Fruit fly (Drosophila melanogaster) whole organism, embryonic: ENCODE data around the gene Prp39.

Experiments
- Adf1 ChIP-seq: fragments of 200-800 bp; sonication (Bioruptor generic); IDR thresholded peaks from 2 replicates; pipeline ENCODE4 v1.3.6; 2022; ENCODE audit warnings: missing biosample characterization, missing genetic modification characterization
- Awh ChIP-seq: fragments of 200-800 bp; sonication (Bioruptor generic); IDR thresholded peaks from 2 replicates; pipeline ENCODE4, ENCODE4 v1.3.6; 2022; ENCODE audit warnings: missing biosample characterization, missing genetic modification characterization
- Blimp-1 ChIP-seq: fragments of 200-800 bp; sonication (Bioruptor generic); optimal IDR thresholded peaks from 3 replicates; lab custom pipeline; 2018; ENCODE audit warnings: missing biosample characterization, missing genetic modification characterization, mild to moderate bottlenecking, moderate library complexity, missing genetic modification reagents
- CG10267 ChIP-seq: fragments of 200-800 bp; sonication (Bioruptor generic); optimal IDR thresholded peaks from 2 replicates; lab custom pipeline; 2018; ENCODE audit warnings: missing biosample characterization, mild to moderate bottlenecking, missing genetic modification characterization, moderate library complexity
- CG10979 ChIP-seq: fragments of 200-800 bp; sonication (Bioruptor generic); optimal IDR thresholded peaks from 2 replicates; lab custom pipeline; 2018; ENCODE audit warnings: missing biosample characterization, mild to moderate bottlenecking, missing genetic modification characterization, moderate library complexity
- CG1529 ChIP-seq: fragments of 200-800 bp; sonication (Bioruptor generic); optimal IDR thresholded peaks from 3 replicates; lab custom pipeline; 2018; ENCODE audit warnings: missing biosample characterization, missing genetic modification characterization
- CG1603 ChIP-seq: fragments of 200-800 bp; sonication (Bioruptor generic); optimal IDR thresholded peaks from 2 replicates; lab custom pipeline; 2019; ENCODE audit warnings: missing biosample characterization, mild to moderate bottlenecking, missing genetic modification characterization, moderate library complexity
- CG16779 ChIP-seq: fragments of 200-800 bp; sonication (Bioruptor generic); IDR thresholded peaks from 2 replicates; pipeline ENCODE4 v1.3.6; 2022; ENCODE audit warnings: missing biosample characterization, missing genetic modification characterization
- CG17328 ChIP-seq: fragments of 200-800 bp; sonication (Bioruptor generic); IDR thresholded peaks from 2 replicates; pipeline ENCODE4 v1.3.6; 2022; ENCODE audit warnings: missing biosample characterization, missing genetic modification characterization
- CG17361 ChIP-seq: fragments of 200-800 bp; sonication (Bioruptor generic); IDR thresholded peaks from 3 replicates; pipeline ENCODE4 v1.3.6; 2022; ENCODE audit warnings: missing biosample characterization, missing genetic modification characterization
- CG18262 ChIP-seq: fragments of 200-800 bp; optimal IDR thresholded peaks from 3 replicates; lab custom pipeline; 2019; ENCODE audit warnings: missing biosample characterization, mild to moderate bottlenecking, missing genetic modification characterization, moderate library complexity
- CG18599 ChIP-seq: fragments of 200-800 bp; sonication (Bioruptor generic); optimal IDR thresholded peaks from 3 replicates; lab custom pipeline; 2017; ENCODE audit warnings: missing biosample characterization, missing genetic modification characterization, mild to moderate bottlenecking, moderate library complexity, missing genetic modification reagents
- CG2712 ChIP-seq: fragments of 200-800 bp; optimal IDR thresholded peaks from 3 replicates; lab custom pipeline; 2019; ENCODE audit warnings: missing biosample characterization, mild to moderate bottlenecking, missing genetic modification characterization, moderate library complexity
- CG30403 ChIP-seq: fragments of 200-800 bp; sonication (Bioruptor generic); optimal IDR thresholded peaks from 3 replicates; lab custom pipeline; 2016; ENCODE audit warnings: missing biosample characterization, missing genetic modification characterization
- CG31441 ChIP-seq: fragments of 200-800 bp; sonication (Bioruptor generic); IDR thresholded peaks from 2 replicates; pipeline ENCODE4 v1.3.6; 2022; ENCODE audit warnings: missing biosample characterization, missing genetic modification characterization
- CG3163 ChIP-seq: fragments of 200-800 bp; sonication (Bioruptor generic); optimal IDR thresholded peaks from 3 replicates; lab custom pipeline; 2016; ENCODE audit warnings: missing biosample characterization, missing genetic modification characterization
- CG4424 ChIP-seq: fragments of 200-800 bp; sonication (Bioruptor generic); optimal IDR thresholded peaks from 3 replicates; lab custom pipeline; 2016; ENCODE audit warnings: missing biosample characterization, missing genetic modification characterization
- CG7556 ChIP-seq: fragments of 200-800 bp; sonication (Bioruptor generic); optimal IDR thresholded peaks from 2 replicates; lab custom pipeline; 2017; ENCODE audit warnings: missing biosample characterization, mild to moderate bottlenecking, missing genetic modification characterization
- CG8944 ChIP-seq: fragments of 200-800 bp; sonication (Bioruptor generic); optimal IDR thresholded peaks from 3 replicates; lab custom pipeline; 2016; ENCODE audit warnings: missing biosample characterization, missing genetic modification characterization
- CTCF ChIP-seq: fragments of 200-800 bp; sonication (Bioruptor generic); optimal IDR thresholded peaks from 2 replicates; lab custom pipeline; 2017; ENCODE audit warnings: missing biosample characterization, mild to moderate bottlenecking, missing genetic modification characterization, moderate library complexity
- CoRest ChIP-seq: fragments of 200-800 bp; sonication (Bioruptor generic); optimal IDR thresholded peaks from 3 replicates; lab custom pipeline; 2018; ENCODE audit warnings: missing biosample characterization, mild to moderate bottlenecking, missing genetic modification characterization, moderate library complexity
- D ChIP-seq, 2 experiments: fragments of 200-800 bp in 1 of 2; fragments of >200 bp in 1 of 2; sonication (Bioruptor generic) in 1 of 2; optimal IDR thresholded peaks; 2 replicates in 1 of 2; 3 replicates in 1 of 2; lab custom pipeline; 2017; ENCODE audit warnings: mild to moderate bottlenecking in 1 of 2, missing biosample characterization in 1 of 2, missing genetic modification characterization in 1 of 2, missing genetic modification reagents in 1 of 2
- Doc3 ChIP-seq: fragments of 200-800 bp; sonication (Bioruptor generic); IDR thresholded peaks from 3 replicates; pipeline ENCODE4 v1.3.6; 2022; ENCODE audit warnings: missing biosample characterization, missing genetic modification characterization; ENCODE audit not compliant: partially characterized antibody
- Kr ChIP-seq: fragments of 200-800 bp; sonication (Bioruptor generic); optimal IDR thresholded peaks from 2 replicates; lab custom pipeline; 2017; ENCODE audit warnings: missing biosample characterization, mild to moderate bottlenecking, missing genetic modification characterization
- Mrtf ChIP-seq: fragments of 200-800 bp; sonication (Bioruptor generic); IDR thresholded peaks from 3 replicates; pipeline ENCODE4 v1.3.6; 2022; ENCODE audit warnings: missing biosample characterization, missing genetic modification characterization
- Oli ChIP-seq: fragments of 200-800 bp; sonication (Bioruptor generic); optimal IDR thresholded peaks from 2 replicates; lab custom pipeline; 2018; ENCODE audit warnings: missing biosample characterization, mild to moderate bottlenecking, missing genetic modification characterization, moderate library complexity
- Six4 ChIP-seq: fragments of 200-800 bp; sonication (Bioruptor generic); optimal IDR thresholded peaks from 2 replicates; lab custom pipeline; 2016; ENCODE audit warnings: missing biosample characterization, missing genetic modification characterization
- Sox100B ChIP-seq: fragments of 200-800 bp; sonication (Bioruptor generic); optimal IDR thresholded peaks from 3 replicates; lab custom pipeline; 2018; ENCODE audit warnings: missing biosample characterization, mild to moderate bottlenecking, missing genetic modification characterization
- Vsx1 ChIP-seq: fragments of 200-800 bp; sonication (Bioruptor generic); optimal IDR thresholded peaks from 2 replicates; lab custom pipeline; 2017; ENCODE audit warnings: missing biosample characterization, mild to moderate bottlenecking, missing genetic modification characterization, missing genetic modification reagents
- Xrp1 ChIP-seq: fragments of 200-800 bp; sonication (Bioruptor generic); IDR thresholded peaks from 2 replicates; pipeline ENCODE4 v1.3.6; 2022; ENCODE audit warnings: missing biosample characterization, missing genetic modification characterization
- al ChIP-seq: fragments of 200-800 bp; sonication (Bioruptor generic); IDR thresholded peaks from 2 replicates; pipeline ENCODE4 v1.3.6; 2022; ENCODE audit warnings: missing biosample characterization, missing genetic modification characterization
- ase ChIP-seq: fragments of 200-800 bp; sonication (Bioruptor generic); IDR thresholded peaks from 3 replicates; pipeline ENCODE4 v1.3.6; 2022; ENCODE audit warnings: missing biosample characterization, missing genetic modification characterization
- bowl ChIP-seq: fragments of 200-800 bp; sonication (Bioruptor generic); IDR thresholded peaks from 2 replicates; pipeline ENCODE4 v1.3.6; 2022; ENCODE audit warnings: missing biosample characterization, missing genetic modification characterization
- chinmo ChIP-seq: fragments of 200-800 bp; sonication (Bioruptor generic); IDR thresholded peaks from 4 replicates; pipeline ENCODE4 v1.3.6; 2022; ENCODE audit warnings: missing biosample characterization, missing genetic modification characterization; ENCODE audit not compliant: partially characterized antibody
- crc ChIP-seq: fragments of 200-800 bp; sonication (Bioruptor generic); optimal IDR thresholded peaks from 2 replicates; lab custom pipeline; 2016; ENCODE audit warnings: missing biosample characterization, missing genetic modification characterization
- crol ChIP-seq: fragments of 200-800 bp; sonication (Bioruptor generic); IDR thresholded peaks from 2 replicates; pipeline ENCODE4 v1.3.6; 2022; ENCODE audit warnings: missing biosample characterization, missing genetic modification characterization
- dm ChIP-seq: fragments of 200-800 bp; sonication (Bioruptor generic); optimal IDR thresholded peaks from 3 replicates; lab custom pipeline; 2016; ENCODE audit warnings: missing biosample characterization, missing genetic modification characterization
- dmrt11E ChIP-seq: fragments of 200-800 bp; sonication (Bioruptor generic); optimal IDR thresholded peaks from 3 replicates; lab custom pipeline; 2018; ENCODE audit warnings: missing biosample characterization, mild to moderate bottlenecking, missing genetic modification characterization, moderate library complexity
- dmrt99B ChIP-seq: fragments of 200-800 bp; sonication (Bioruptor generic); optimal IDR thresholded peaks from 2 replicates; lab custom pipeline; 2018; ENCODE audit warnings: missing biosample characterization, mild to moderate bottlenecking, missing genetic modification characterization, moderate library complexity
- lola ChIP-seq, 3 experiments: fragments of >200 bp in 2 of 3; fragments of 200-800 bp in 1 of 3; sonication (Bioruptor generic) in 1 of 3; optimal IDR thresholded peaks; 2 replicates each; lab custom pipeline; 2017 to 2019; ENCODE audit warnings: missing biosample characterization in 3 of 3, missing genetic modification characterization in 3 of 3, mild to moderate bottlenecking in 1 of 3, moderate library complexity in 1 of 3
- nmo ChIP-seq: fragments of 200-800 bp; sonication (Bioruptor generic); optimal IDR thresholded peaks from 2 replicates; lab custom pipeline; 2018; ENCODE audit warnings: missing biosample characterization, mild to moderate bottlenecking, missing genetic modification characterization, moderate library complexity
- org-1 ChIP-seq: fragments of 200-800 bp; sonication (Bioruptor generic); optimal IDR thresholded peaks from 2 replicates; lab custom pipeline; 2017; ENCODE audit warnings: missing biosample characterization, missing genetic modification characterization
- ro ChIP-seq: fragments of 200-800 bp; sonication (Bioruptor generic); IDR thresholded peaks from 2 replicates; pipeline ENCODE4 v1.3.6; 2022; ENCODE audit warnings: missing biosample characterization, missing genetic modification characterization
- row ChIP-seq: fragments of 200-800 bp; sonication (Bioruptor generic); IDR thresholded peaks from 3 replicates; pipeline ENCODE4 v1.3.6; 2022; ENCODE audit warnings: missing biosample characterization, missing genetic modification characterization
- slp2 ChIP-seq: fragments of 200-800 bp; sonication (Bioruptor generic); optimal IDR thresholded peaks from 2 replicates; lab custom pipeline; 2016; ENCODE audit warnings: missing biosample characterization, missing genetic modification characterization
- sr ChIP-seq: fragments of 200-800 bp; sonication (Bioruptor generic); IDR thresholded peaks from 3 replicates; pipeline ENCODE4 v1.3.6; 2022; ENCODE audit warnings: missing biosample characterization, missing genetic modification characterization
- trem ChIP-seq: fragments of 200-800 bp; optimal IDR thresholded peaks from 3 replicates; lab custom pipeline; 2019; ENCODE audit warnings: missing biosample characterization, mild to moderate bottlenecking, missing genetic modification characterization, moderate library complexity
- unpg ChIP-seq: fragments of 200-800 bp; sonication (Bioruptor generic); optimal IDR thresholded peaks from 3 replicates; lab custom pipeline; 2018; ENCODE audit warnings: missing biosample characterization, mild to moderate bottlenecking, missing genetic modification characterization, moderate library complexity
- usp ChIP-seq: fragments of >200 bp; optimal IDR thresholded peaks from 2 replicates; lab custom pipeline; 2017; ENCODE audit warnings: missing biosample characterization, missing genetic modification characterization

Gene Prp39

dm6 chr3R:28851530-28851929, 39.6 kb downstream of the Prp39 start (continued):
- 0 out of 2 replicates have a peak, but pooled peaks have one; percentile 29 for TF ChIP-seq CG16779 (GFP tag; lab: Robert Waterston, UW)
- no peak for TF ChIP-seq CG31441 (GFP tag; lab: Robert Waterston, UW)
- 0 out of 3 replicates have a peak, but pooled peaks have one; percentile 15 for TF ChIP-seq Doc3 (GFP tag; lab: Robert Waterston, UW)
- no peak for TF ChIP-seq Mrtf (GFP tag; lab: Robert Waterston, UW)
- TF ChIP-seq sr (GFP tag; lab: Robert Waterston, UW): 0 out of 3 replicates have a peak, but pooled peaks have one; percentile 36
- TF ChIP-seq usp: no peak
- peak; percentile 87 for TF ChIP-seq crol (GFP tag; lab: Robert Waterston, UW)
- TF ChIP-seq chinmo (GFP tag; lab: Robert Waterston, UW): 0 out of 4 replicates have a peak, but pooled peaks have one; percentile 68
- TF ChIP-seq al (GFP tag; lab: Robert Waterston, UW): no peak
- TF ChIP-seq org-1 (GFP tag; lab: Kevin White, UChicago): peak; percentile 59
- no peak for TF ChIP-seq Kr (GFP tag; lab: Kevin White, UChicago)
- peak; percentile 8; the same call in 1 of the 2 replicates for TF ChIP-seq Adf1 (GFP tag; lab: Robert Waterston, UW)

- no peak for TF ChIP-seq CG3163
- TF ChIP-seq unpg (GFP tag; lab: Kevin White, UChicago): peak; percentile 31
- peak; percentile 28 for TF ChIP-seq CG1529 (GFP tag; lab: Kevin White, UChicago)
- 0 out of 2 replicates have a peak, but pooled peaks have one; percentile 8 for TF ChIP-seq CG17328 (GFP tag; lab: Robert Waterston, UW)
- TF ChIP-seq lola (GFP tag; optimal IDR thresholded peaks at IDR 0.05; lab: Kevin White, UChicago): peak in 1 of 3 experiments; percentile 48
- TF ChIP-seq CG18262 (tag; lab: Kevin White, UChicago): peak; percentile 37
- peak; percentile 41 for TF ChIP-seq CG10979 (tag; lab: Kevin White, UChicago)
- TF ChIP-seq Six4: peak; percentile 14
- TF ChIP-seq row (GFP tag; lab: Robert Waterston, UW): 0 out of 3 replicates have a peak, but pooled peaks have one; percentile 33
- TF ChIP-seq CG1603 (tag; lab: Kevin White, UChicago): no peak
- TF ChIP-seq CoRest (tag; lab: Kevin White, UChicago): peak; percentile 33
- peak; percentile 31 for TF ChIP-seq Blimp-1 (GFP tag; lab: Kevin White, UChicago)
- peak; percentile 53 for TF ChIP-seq CG7556 (GFP tag; lab: Kevin White, UChicago)
- TF ChIP-seq ro (GFP tag; lab: Robert Waterston, UW): no peak
- TF ChIP-seq CG31441 (GFP tag; lab: Robert Waterston, UW): peak; percentile 48
- no peak for TF ChIP-seq ase (GFP tag; lab: Robert Waterston, UW)
- peak; percentile 17 for TF ChIP-seq Sox100B (GFP tag; lab: Kevin White, UChicago)
- peak; percentile 34 for TF ChIP-seq CG2712 (tag; lab: Kevin White, UChicago)
- TF ChIP-seq D (optimal IDR thresholded peaks at IDR 0.05; lab: Kevin White, UChicago): no peak
- peak; percentile 38 for TF ChIP-seq D (GFP tag; optimal IDR thresholded peaks at IDR 0.05; lab: Kevin White, UChicago)
- TF ChIP-seq CG30403 (GFP tag; lab: Kevin White, UChicago): peak; percentile 39
- no peak for TF ChIP-seq slp2 (GFP tag; lab: Kevin White, UChicago)
- TF ChIP-seq dmrt99B (tag; lab: Kevin White, UChicago): peak; percentile 5
- TF ChIP-seq bowl: no peak
- no peak for TF ChIP-seq crc
- no peak for TF ChIP-seq dm
- no peak for TF ChIP-seq trem
- no peak for TF ChIP-seq CTCF
- TF ChIP-seq CG8944 (GFP tag; lab: Kevin White, UChicago): no peak
- peak; percentile 47 for TF ChIP-seq Vsx1 (GFP tag; lab: Kevin White, UChicago)
- TF ChIP-seq CG18599 (GFP tag; lab: Kevin White, UChicago): peak; percentile 15
- TF ChIP-seq CG4424 (GFP tag; lab: Kevin White, UChicago): peak; percentile 8
- TF ChIP-seq CG17361: peak; percentile 59; the same call in 2 of the 3 replicates
- TF ChIP-seq Awh (GFP tag; lab: Robert Waterston, UW): no peak
- TF ChIP-seq dmrt11E (tag; lab: Kevin White, UChicago): peak; percentile 41
- TF ChIP-seq Oli (tag; lab: Kevin White, UChicago): peak; percentile 16
- TF ChIP-seq CG10267 (tag; lab: Kevin White, UChicago): peak; percentile 12
- peak; percentile 34 for TF ChIP-seq nmo
- 0 out of 2 replicates have a peak, but pooled peaks have one; percentile 17 for TF ChIP-seq Xrp1 (GFP tag; lab: Robert Waterston, UW)
Measured at dm6 chr3R:28851966-28852377, 40.1 kb downstream of the Prp39 start.
